Fruit fly (Drosophila melanogaster) whole organism, wandering third instar larva: ENCODE results near the gene Hyls1.

ENCODE experiments used
- CG9705 ChIP-seq: fragments of 200-800 bp; sonication (Bioruptor generic); optimal IDR thresholded peaks from 2 replicates; lab custom pipeline; 2018; ENCODE audit warnings: missing biosample characterization, mild to moderate bottlenecking, missing genetic modification characterization
- HLH106 ChIP-seq: fragments of 200-800 bp; optimal IDR thresholded peaks from 3 replicates; lab custom pipeline; 2019; ENCODE audit warnings: missing biosample characterization, mild to moderate bottlenecking, missing genetic modification characterization, moderate library complexity
- Sp1 ChIP-seq: fragments of 200-800 bp; sonication (Bioruptor generic); optimal IDR thresholded peaks from 3 replicates; lab custom pipeline; 2019; ENCODE audit warnings: missing biosample characterization, mild to moderate bottlenecking, missing genetic modification characterization, moderate library complexity
- br ChIP-seq: fragments of 200-800 bp; sonication (Bioruptor generic); optimal IDR thresholded peaks from 2 replicates; lab custom pipeline; 2016; ENCODE audit warnings: missing biosample characterization, missing genetic modification characterization
- pan ChIP-seq: fragments of >200 bp; optimal IDR thresholded peaks from 2 replicates; lab custom pipeline; 2017

dm6 chr2L:16353765-16354164 is 1.3 kb upstream of the Hyls1 start:
- TF ChIP-seq CG9705 (GFP tag; lab: Kevin White, UChicago) (no peak), br (GFP tag; lab: Kevin White, UChicago) (no peak), Sp1 (GFP tag; lab: Kevin White, UChicago) (no peak), HLH106 (tag; lab: Kevin White, UChicago) (no peak), pan (lab: Kevin White, UChicago) (no peak)
